Fruit fly (Drosophila melanogaster) whole organism: ENCODE measurements around the gene raskol.

ENCODE experiments used
- CG8478 ChIP-seq: fragments of >200 bp; optimal IDR thresholded peaks from 2 replicates; lab custom pipeline; 2018; ENCODE audit warnings: inconsistent platforms
- Dll ChIP-seq: fragments of >200 bp; optimal IDR thresholded peaks from 2 replicates; lab custom pipeline; 2017
- EcR ChIP-seq, 2 experiments: fragments of >200 bp; optimal IDR thresholded peaks; 2 replicates each; lab custom pipeline; 2017; ENCODE audit warnings: missing biosample characterization in 2 of 2, missing genetic modification characterization in 2 of 2, missing genetic modification reagents in 2 of 2
- pan ChIP-seq: fragments of >200 bp; optimal IDR thresholded peaks from 2 replicates; lab custom pipeline; 2017
- psq ChIP-seq: fragments of >200 bp; optimal IDR thresholded peaks from 2 replicates; lab custom pipeline; 2017
- usp ChIP-seq: fragments of >200 bp; optimal IDR thresholded peaks from 2 replicates; lab custom pipeline; 2017; ENCODE audit warnings: missing biosample characterization, missing genetic modification characterization, mixed read lengths

- no peak for TF ChIP-seq psq
- TF ChIP-seq pan (lab: Kevin White, UChicago): no peak
- no peak for TF ChIP-seq CG8478 (lab: Kevin White, UChicago)
- TF ChIP-seq usp (GFP tag; lab: Kevin White, UChicago): no peak
- TF ChIP-seq EcR (GFP tag; optimal IDR thresholded peaks at IDR 0.05; lab: Kevin White, UChicago): no peak
- TF ChIP-seq Dll (lab: Kevin White, UChicago): no peak
Observed at dm6 chrX:17737812-17738473, 28.0 kb downstream of the raskol start.
